Fruit fly (Drosophila melanogaster): ENCODE measurements around the gene CG42327.

CG42327 gene

DNA sequence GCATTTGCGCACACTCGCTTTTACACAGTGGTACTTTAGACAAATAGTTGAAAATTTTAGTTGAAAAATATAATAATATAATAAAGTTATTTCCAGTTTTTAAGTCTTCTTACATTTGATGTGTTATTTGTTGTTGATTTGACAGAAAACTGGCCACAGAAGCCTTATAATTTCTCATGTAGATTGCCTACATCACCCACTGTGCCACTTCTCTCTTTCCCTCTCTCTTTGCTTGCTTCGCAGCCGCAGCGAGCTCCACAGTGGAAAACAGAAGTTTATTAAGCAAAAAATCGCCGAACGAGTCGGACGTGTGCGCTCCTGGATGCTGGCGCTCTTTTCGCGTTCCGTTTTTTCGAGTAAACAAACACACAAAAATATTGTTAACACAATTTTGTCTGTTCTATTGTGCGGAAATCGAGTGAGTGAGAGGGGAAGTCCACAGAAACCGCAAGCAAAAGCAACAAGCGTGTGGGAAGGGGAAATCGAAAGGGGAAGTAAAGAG, at the start of gene CG42327 (continued):
- TF ChIP-seq Antp (GFP tag; optimal IDR thresholded peaks at IDR 0.05) (peak; percentile 82), crp (GFP tag; optimal IDR thresholded peaks at IDR 0.05) (peak in 1 of 2 experiments; percentile 59), dati (GFP tag; IDR thresholded peaks at IDR 0.05) (peak; percentile 88), CG10274 (GFP tag; optimal IDR thresholded peaks at IDR 0.05) (peak; percentile 70), CTCF (GFP tag; optimal IDR thresholded peaks at IDR 0.05) (peak; percentile 57), Lhr (GFP tag; optimal IDR thresholded peaks at IDR 0.05) (peak; percentile 81), CG1603 (tag; optimal IDR thresholded peaks at IDR 0.05) (peak; percentile 84), gsb-n (tag; optimal IDR thresholded peaks at IDR 0.05) (peak; percentile 97), ab (GFP tag; optimal IDR thresholded peaks at IDR 0.05) (no peak), ato (GFP tag; IDR thresholded peaks at IDR 0.05; ENCODE audit: partially characterized antibody) (0 out of 2 replicates have a peak, but pooled peaks have one; percentile 26), ash1 (GFP tag; optimal IDR thresholded peaks at IDR 0.05) (peak; percentile 21), pros (GFP tag; optimal IDR thresholded peaks at IDR 0.05) (no peak), CG11696 (GFP tag; IDR thresholded peaks at IDR 0.05) (peak; percentile 89), NC2β (GFP tag; optimal IDR thresholded peaks at IDR 0.05) (peak; percentile 84), CG9437 (GFP tag; optimal IDR thresholded peaks at IDR 0.05) (peak; percentile 89), CkIIα-i1 (GFP tag; IDR thresholded peaks at IDR 0.05) (peak; percentile 26; the same call in 1 of the 2 replicates), sisA (GFP tag; IDR thresholded peaks at IDR 0.05) (peak; percentile 94), Hey (tag; optimal IDR thresholded peaks at IDR 0.05) (no peak), CG15514 (GFP tag; optimal IDR thresholded peaks at IDR 0.05) (peak; percentile 84), CG11695 (GFP tag; IDR thresholded peaks at IDR 0.05) (peak; percentile 95), NK7.1 (GFP tag; optimal IDR thresholded peaks at IDR 0.05) (peak; percentile 64), CG15269 (tag; optimal IDR thresholded peaks at IDR 0.05) (peak; percentile 94), Pdp1 (GFP tag; optimal IDR thresholded peaks at IDR 0.05) (peak; percentile 60 to 73), CG14050 (GFP tag; IDR thresholded peaks at IDR 0.05) (peak; percentile 94), CG5180 (GFP tag; optimal IDR thresholded peaks at IDR 0.05) (peak; percentile 75), Asciz (GFP tag; optimal IDR thresholded peaks at IDR 0.05) (peak; percentile 96), z (GFP tag; IDR thresholded peaks at IDR 0.05) (no peak; the same call in 1 of the 3 replicates), CG9876 (GFP tag; optimal IDR thresholded peaks at IDR 0.05) (peak; percentile 45), CG6765 (GFP tag; optimal IDR thresholded peaks at IDR 0.05) (peak; percentile 85), Bdp1 (GFP tag; optimal IDR thresholded peaks at IDR 0.05) (peak; percentile 83), en (GFP tag; optimal IDR thresholded peaks at IDR 0.05) (peak; percentile 66), wdn (GFP tag; IDR thresholded peaks at IDR 0.05) (peak; percentile 91), pum (GFP tag; optimal IDR thresholded peaks at IDR 0.05) (peak; percentile 83), CG17186 (GFP tag; optimal IDR thresholded peaks at IDR 0.05) (peak; percentile 78), nau (GFP tag; optimal IDR thresholded peaks at IDR 0.05) (peak; percentile 91), CG8359 (GFP tag; optimal IDR thresholded peaks at IDR 0.05; ENCODE audit: borderline replicate concordance) (peak; percentile 85), Nf-YA (GFP tag; IDR thresholded peaks at IDR 0.05) (peak; percentile 96), CG15479 (GFP tag; optimal IDR thresholded peaks at IDR 0.05) (peak; percentile 63), CHES-1-like (GFP tag; optimal IDR thresholded peaks at IDR 0.05) (peak; percentile 77), tll (GFP tag; optimal IDR thresholded peaks at IDR 0.05) (no peak), CG31224 (GFP tag; IDR thresholded peaks at IDR 0.05) (peak; percentile 83), shn (GFP tag; optimal IDR thresholded peaks at IDR 0.05) (peak; percentile 79), chinmo (GFP tag; IDR thresholded peaks at IDR 0.05; ENCODE audit: partially characterized antibody) (peak; percentile 86; the same call in 2 of the 4 replicates), ap (GFP tag; IDR thresholded peaks at IDR 0.05) (peak; percentile 93), NFAT (GFP tag; IDR thresholded peaks at IDR 0.05) (peak; percentile 72), al (GFP tag; IDR thresholded peaks at IDR 0.05) (peak; percentile 87), CG32772 (GFP tag; IDR thresholded peaks at IDR 0.05) (peak; percentile 94), seq (GFP tag; IDR thresholded peaks at IDR 0.05) (peak; percentile 96), so (GFP tag; IDR thresholded peaks at IDR 0.05) (peak; percentile 95), CG30020 (tag; optimal IDR thresholded peaks at IDR 0.05) (peak; percentile 69)
